Fruit fly (Drosophila melanogaster) whole organism: ENCODE data around the gene Dab.

Experiments used
- CG8478 ChIP-seq: fragments of >200 bp; optimal IDR thresholded peaks from 2 replicates; lab custom pipeline; 2018; ENCODE audit warnings: inconsistent platforms
- Dll ChIP-seq: fragments of >200 bp; optimal IDR thresholded peaks from 2 replicates; lab custom pipeline; 2017
- EcR ChIP-seq, 2 experiments: fragments of >200 bp; optimal IDR thresholded peaks; 2 replicates each; lab custom pipeline; 2017; ENCODE audit warnings: missing biosample characterization in 2 of 2, missing genetic modification characterization in 2 of 2, missing genetic modification reagents in 2 of 2
- pan ChIP-seq: fragments of >200 bp; optimal IDR thresholded peaks from 2 replicates; lab custom pipeline; 2017
- psq ChIP-seq: fragments of >200 bp; optimal IDR thresholded peaks from 2 replicates; lab custom pipeline; 2017
- usp ChIP-seq: fragments of >200 bp; optimal IDR thresholded peaks from 2 replicates; lab custom pipeline; 2017; ENCODE audit warnings: missing biosample characterization, missing genetic modification characterization, mixed read lengths

The Dab gene

dm6 chr3L:16759483-16759882, 47.6 kb downstream of the Dab start:
- TF ChIP-seq pan (lab: Kevin White, UChicago) = no peak

dm6 chr3L:16760274-16760673, 48.3 kb downstream of the Dab start:
- no peak for TF ChIP-seq Dll (lab: Kevin White, UChicago)
- TF ChIP-seq pan (lab: Kevin White, UChicago) = no peak
- no peak for TF ChIP-seq CG8478 (lab: Kevin White, UChicago)
- no peak for TF ChIP-seq psq (lab: Kevin White, UChicago)
- no peak for TF ChIP-seq EcR (GFP tag; optimal IDR thresholded peaks at IDR 0.05; lab: Kevin White, UChicago)
- TF ChIP-seq usp (GFP tag; lab: Kevin White, UChicago) = no peak

- TF ChIP-seq CG8478 (lab: Kevin White, UChicago) = no peak
- peak in 1 of 2 experiments; percentile 64 for TF ChIP-seq EcR (GFP tag; optimal IDR thresholded peaks at IDR 0.05; lab: Kevin White, UChicago)
Observed at dm6 chr3L:16762203-16762997, 50.5 kb downstream of the Dab start.

dm6 chr3L:16765647-16766628, 54.0 kb downstream of the Dab start, which contains the start of gene Nrt:
Nrt (plus strand) TSS chr3L:16766072.
- TF ChIP-seq CG8478 (lab: Kevin White, UChicago) (no peak), Dll (lab: Kevin White, UChicago) (no peak), psq (lab: Kevin White, UChicago) (no peak), usp (GFP tag; lab: Kevin White, UChicago) (no peak), pan (lab: Kevin White, UChicago) (no peak), EcR (GFP tag; optimal IDR thresholded peaks at IDR 0.05; lab: Kevin White, UChicago) (no peak)

dm6 chr3L:16766901-16767300, 55.0 kb downstream of the Dab start:
- TF ChIP-seq usp (GFP tag; lab: Kevin White, UChicago) = no peak
- TF ChIP-seq psq (lab: Kevin White, UChicago) = no peak

- TF ChIP-seq usp (GFP tag; lab: Kevin White, UChicago) = no peak
- no peak for TF ChIP-seq CG8478 (lab: Kevin White, UChicago)
- TF ChIP-seq Dll (lab: Kevin White, UChicago) = no peak
- no peak for TF ChIP-seq psq (lab: Kevin White, UChicago)
- no peak for TF ChIP-seq EcR (GFP tag; optimal IDR thresholded peaks at IDR 0.05; lab: Kevin White, UChicago)
- no peak for TF ChIP-seq pan (lab: Kevin White, UChicago)
Observed at dm6 chr3L:16768001-16768652, 56.2 kb downstream of the Dab start.

- TF ChIP-seq usp (GFP tag; lab: Kevin White, UChicago) (no peak), EcR (GFP tag; optimal IDR thresholded peaks at IDR 0.05; lab: Kevin White, UChicago) (no peak), CG8478 (lab: Kevin White, UChicago) (no peak), pan (lab: Kevin White, UChicago) (no peak), psq (lab: Kevin White, UChicago) (no peak), Dll (lab: Kevin White, UChicago) (no peak)
Observed at dm6 chr3L:16769866-16770265, 57.9 kb downstream of the Dab start.

- TF ChIP-seq psq (lab: Kevin White, UChicago) = no peak
- TF ChIP-seq usp (GFP tag; lab: Kevin White, UChicago) = no peak
- no peak for TF ChIP-seq pan (lab: Kevin White, UChicago)
- TF ChIP-seq Dll (lab: Kevin White, UChicago) = no peak
- no peak for TF ChIP-seq EcR (GFP tag; optimal IDR thresholded peaks at IDR 0.05; lab: Kevin White, UChicago)
- no peak for TF ChIP-seq CG8478 (lab: Kevin White, UChicago)
Observed at dm6 chr3L:16772755-16773523, 61.0 kb downstream of the Dab start.
